Worm (Caenorhabditis elegans) whole organism, early embryonic: Measurements from ENCODE around the gene F13E9.9.

Source experiments
- B0310.2 ChIP-seq: sonication (generic microtip); optimal IDR thresholded peaks from 2 replicates; lab custom pipeline; 2016; ENCODE audit warnings: mild to moderate bottlenecking, missing genetic modification characterization, missing compliant biosample characterization
- ama-1 ChIP-seq: fragments of 150-350 bp; optimal IDR thresholded peaks from 2 replicates; lab custom pipeline; 2014
- flt-1 ChIP-seq: fragments of 200-800 bp; sonication (Bioruptor generic); IDR thresholded peaks from 2 replicates; pipeline ENCODE4 v1.3.6; 2022; ENCODE audit warnings: missing genetic modification characterization, missing compliant biosample characterization
- hmbx-1 ChIP-seq: sonication (generic microtip); optimal IDR thresholded peaks from 2 replicates; lab custom pipeline; 2016; ENCODE audit warnings: mild to moderate bottlenecking, missing genetic modification characterization, missing compliant biosample characterization
- pes-1 ChIP-seq: fragments of 200-800 bp; sonication (Bioruptor generic); IDR thresholded peaks from 2 replicates; pipeline ENCODE4 v1.3.6; 2022; ENCODE audit warnings: missing genetic modification reagents, missing genetic modification characterization, missing compliant biosample characterization
- scrt-1 ChIP-seq: fragments of 200-800 bp; sonication (Bioruptor generic); IDR thresholded peaks from 2 replicates; pipeline ENCODE4 v1.3.6; 2022; ENCODE audit warnings: missing genetic modification characterization, missing compliant biosample characterization
- tbx-11 ChIP-seq: fragments of 200-800 bp; sonication (Bioruptor generic); IDR thresholded peaks from 2 replicates; pipeline ENCODE4 v1.3.6; 2022; ENCODE audit warnings: missing genetic modification characterization, missing compliant biosample characterization

DNA sequence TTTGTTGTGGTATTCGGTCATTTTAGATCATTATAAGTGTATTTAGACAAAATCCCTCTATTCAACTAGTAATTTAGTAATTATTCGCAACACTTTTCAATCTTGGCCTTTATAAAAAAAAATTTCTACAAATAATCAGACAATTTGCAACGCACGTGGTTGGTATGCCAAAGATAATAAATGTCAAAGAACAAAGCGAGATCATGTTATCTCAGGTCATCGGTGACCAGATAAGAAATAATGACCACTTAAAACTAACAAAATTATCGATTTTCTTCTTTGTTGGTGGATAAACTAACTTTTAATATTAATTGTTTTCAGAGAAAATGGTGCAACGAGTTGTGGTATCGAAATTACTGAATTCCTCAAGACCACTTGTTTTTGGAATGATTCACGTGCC, 17.8 kb downstream of the F13E9.9 start, which contains the start of gene F13E9.13:
- no peak for TF ChIP-seq scrt-1 (GFP tag; lab: Robert Waterston, UW)
- TF ChIP-seq ama-1 (lab: Kevin White, UChicago): no peak
- TF ChIP-seq B0310.2 (tag; lab: Kevin White, UChicago): no peak
- no peak for TF ChIP-seq tbx-11 (GFP tag; lab: Robert Waterston, UW)
- no peak for TF ChIP-seq hmbx-1 (tag; lab: Kevin White, UChicago)
- no peak for TF ChIP-seq flt-1 (GFP tag; lab: Robert Waterston, UW)
- no peak for TF ChIP-seq pes-1
